Fruit fly (Drosophila melanogaster): ENCODE results near the gene CG31668.

Gene CG31668

DNA sequence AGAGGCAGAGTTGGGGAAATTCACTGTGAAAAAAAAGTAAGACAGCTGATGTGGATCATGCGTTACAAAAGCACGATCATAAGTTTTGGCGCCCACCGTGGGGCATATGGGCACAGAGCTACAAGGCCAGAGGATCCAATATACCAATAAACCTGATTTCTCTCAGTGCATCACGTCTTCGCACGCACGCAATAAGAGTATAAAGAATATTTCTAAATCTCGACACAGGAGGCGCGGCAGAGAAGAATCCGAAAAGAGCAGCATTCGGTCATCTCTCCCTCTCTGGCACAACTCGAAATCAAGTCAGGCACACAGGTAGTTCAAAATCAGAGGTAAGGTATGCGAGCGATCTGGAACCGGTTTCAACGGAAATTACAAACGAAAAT, 42.4 kb downstream of the CG31668 start (continued):
- TF ChIP-seq CG18476 (GFP tag; optimal IDR thresholded peaks at IDR 0.05), result peak; percentile 85
- peak; percentile 95 for TF ChIP-seq Gug (GFP tag; IDR thresholded peaks at IDR 0.05)
- TF ChIP-seq CG6813 (GFP tag; optimal IDR thresholded peaks at IDR 0.05), result peak; percentile 90
- peak; percentile 83 for TF ChIP-seq NC2β (GFP tag; optimal IDR thresholded peaks at IDR 0.05)
- no peak for TF ChIP-seq HLH4C (GFP tag; IDR thresholded peaks at IDR 0.05; ENCODE audit: partially characterized antibody)
- peak; percentile 85 for TF ChIP-seq stc (GFP tag; IDR thresholded peaks at IDR 0.05)
- TF ChIP-seq crol (GFP tag; IDR thresholded peaks at IDR 0.05), result peak; percentile 74
- peak; percentile 23 for TF ChIP-seq CG9797 (GFP tag; optimal IDR thresholded peaks at IDR 0.05)
- peak; percentile 84 for TF ChIP-seq CG18599 (GFP tag; optimal IDR thresholded peaks at IDR 0.05)
- TF ChIP-seq CG8359 (GFP tag; optimal IDR thresholded peaks at IDR 0.05; ENCODE audit: borderline replicate concordance), result peak; percentile 77
- peak; percentile 85 for TF ChIP-seq C15 (GFP tag; IDR thresholded peaks at IDR 0.05)
- peak; percentile 95 for TF ChIP-seq CG7786 (GFP tag; optimal IDR thresholded peaks at IDR 0.05)
- peak; percentile 84 for TF ChIP-seq lab (GFP tag; optimal IDR thresholded peaks at IDR 0.05)
- TF ChIP-seq CG15011 (GFP tag; optimal IDR thresholded peaks at IDR 0.05), result peak; percentile 44
- TF ChIP-seq Dad (GFP tag; optimal IDR thresholded peaks at IDR 0.05), result peak; percentile 88
- TF ChIP-seq pros (GFP tag; optimal IDR thresholded peaks at IDR 0.05), result peak; percentile 63
- no peak for TF ChIP-seq hkb (optimal IDR thresholded peaks at IDR 0.05)
- TF ChIP-seq hkb (GFP tag; IDR thresholded peaks at IDR 0.05), result peak; percentile 91
- TF ChIP-seq CG8290 (GFP tag; optimal IDR thresholded peaks at IDR 0.05), result peak; percentile 88
- peak; percentile 49 to 91 for TF ChIP-seq CG8290 (tag; optimal IDR thresholded peaks at IDR 0.05)
- TF ChIP-seq Optix (GFP tag; IDR thresholded peaks at IDR 0.05), result peak; percentile 96
- peak; percentile 40 for TF ChIP-seq CG3995 (GFP tag; optimal IDR thresholded peaks at IDR 0.05)
- peak; percentile 96 for TF ChIP-seq ci (GFP tag; IDR thresholded peaks at IDR 0.05)
- peak; percentile 92 for TF ChIP-seq slbo (GFP tag; IDR thresholded peaks at IDR 0.05)
- peak; percentile 77 for TF ChIP-seq CG9817 (tag; optimal IDR thresholded peaks at IDR 0.05)
- TF ChIP-seq hbn (GFP tag; IDR thresholded peaks at IDR 0.05; ENCODE audit: partially characterized antibody), result no peak
- peak; percentile 93 for TF ChIP-seq nmo (GFP tag; optimal IDR thresholded peaks at IDR 0.05)

dm6 chr2L:2162729-2163567, 43.0 kb downstream of the CG31668 start:
- TF ChIP-seq caup (GFP tag; optimal IDR thresholded peaks at IDR 0.05; ENCODE audit: severe bottlenecking) (no peak), CG15073 (GFP tag; optimal IDR thresholded peaks at IDR 0.05) (no peak), sens (GFP tag) (no peak), trh (GFP tag; optimal IDR thresholded peaks at IDR 0.05) (no peak), CG9932 (GFP tag; IDR thresholded peaks at IDR 0.05) (no peak), CG12071 (GFP tag; optimal IDR thresholded peaks at IDR 0.05) (no peak), CG11398 (GFP tag; optimal IDR thresholded peaks at IDR 0.05) (no peak), CG30020 (tag; optimal IDR thresholded peaks at IDR 0.05) (no peak), CoRest (tag; optimal IDR thresholded peaks at IDR 0.05) (no peak), hb (GFP tag; IDR thresholded peaks at IDR 0.05; ENCODE audit: partially characterized antibody) (no peak), Hr39 (optimal IDR thresholded peaks at IDR 0.05) (no peak), CG15601 (tag; optimal IDR thresholded peaks at IDR 0.05) (no peak), CG1647 (GFP tag; optimal IDR thresholded peaks at IDR 0.05) (no peak), ase (GFP tag; IDR thresholded peaks at IDR 0.05) (no peak), Ravus (GFP tag; IDR thresholded peaks at IDR 0.05) (no peak), Antp (GFP tag; optimal IDR thresholded peaks at IDR 0.05) (no peak), Deaf1 (tag; optimal IDR thresholded peaks at IDR 0.05) (no peak), Blimp-1 (GFP tag; optimal IDR thresholded peaks at IDR 0.05) (no peak), CG17829 (tag; optimal IDR thresholded peaks at IDR 0.05) (no peak), psq (GFP tag; optimal IDR thresholded peaks at IDR 0.05) (no peak), btn (GFP tag; optimal IDR thresholded peaks at IDR 0.05) (no peak), Mad (GFP tag; optimal IDR thresholded peaks at IDR 0.05) (no peak), BEAF-32 (GFP tag; optimal IDR thresholded peaks at IDR 0.05) (no peak), CG3281 (GFP tag; optimal IDR thresholded peaks at IDR 0.05) (no peak)
